Worm (Caenorhabditis elegans): ENCODE results near the gene C14B9.2.

C14B9.2 gene

ce11 chrIII:8100960-8101359 is 32.5 kb upstream of the C14B9.2 start, which contains the start of gene plk-1 (continued):
- TF ChIP-seq ztf-11 (tag; optimal IDR thresholded peaks at IDR 0.05) (no peak), lir-3 (tag; optimal IDR thresholded peaks at IDR 0.05; ENCODE audit: poor library complexity) (no peak), nhr-85 (tag) (peak; percentile 46), dsc-1 (tag; optimal IDR thresholded peaks at IDR 0.05) (no peak), mep-1 (tag; optimal IDR thresholded peaks at IDR 0.05) (peak; percentile 19), lin-15B (tag; optimal IDR thresholded peaks at IDR 0.05) (no peak), tlp-1 (tag; optimal IDR thresholded peaks at IDR 0.05) (no peak), unc-98 (GFP tag; IDR thresholded peaks at IDR 0.05) (no peak), grh-1 (GFP tag; IDR thresholded peaks at IDR 0.05) (no peak), irx-1 (tag; optimal IDR thresholded peaks at IDR 0.05) (no peak), lin-14 (GFP tag; optimal IDR thresholded peaks at IDR 0.05) (peak; percentile 14), ceh-88 (GFP tag; IDR thresholded peaks at IDR 0.05) (no peak), snu-23 (GFP tag; optimal IDR thresholded peaks at IDR 0.05) (peak; percentile 50), zip-4 (GFP tag; optimal IDR thresholded peaks at IDR 0.05) (no peak), ceh-8 (GFP tag; optimal IDR thresholded peaks at IDR 0.05) (no peak), ces-1 (GFP tag; optimal IDR thresholded peaks at IDR 0.05) (no peak), xbp-1 (tag; optimal IDR thresholded peaks at IDR 0.05) (peak; percentile 18), unc-130 (tag; optimal IDR thresholded peaks at IDR 0.05) (no peak), mef-2 (tag; optimal IDR thresholded peaks at IDR 0.05) (no peak), lin-13 (GFP tag; optimal IDR thresholded peaks at IDR 0.05) (no peak), pag-3 (tag; optimal IDR thresholded peaks at IDR 0.05; ENCODE audit: borderline replicate concordance, insufficient read depth) (no peak), blmp-1 (tag; optimal IDR thresholded peaks at IDR 0.05) (peak; percentile 26), nhr-28 (tag; optimal IDR thresholded peaks at IDR 0.05) (no peak), skn-1 (tag; optimal IDR thresholded peaks at IDR 0.05) (no peak), C16A3.4 (tag; optimal IDR thresholded peaks at IDR 0.05) (no peak), nhr-12 (tag; optimal IDR thresholded peaks at IDR 0.05) (no peak), dpl-1 (GFP tag; optimal IDR thresholded peaks at IDR 0.05) (peak; percentile 79 to 86 (median 82)), sptf-1 (tag; optimal IDR thresholded peaks at IDR 0.05) (no peak), pqm-1 (tag; optimal IDR thresholded peaks at IDR 0.05) (no peak), hpl-2 (GFP tag; optimal IDR thresholded peaks at IDR 0.05) (no peak), nhr-20 (tag; optimal IDR thresholded peaks at IDR 0.05) (peak; percentile 22), tbx-2 (tag; optimal IDR thresholded peaks at IDR 0.05) (no peak), fkh-10 (GFP tag; optimal IDR thresholded peaks at IDR 0.05) (no peak), snpc-4 (tag; optimal IDR thresholded peaks at IDR 0.05) (no peak), F16B12.6 (tag; optimal IDR thresholded peaks at IDR 0.05) (peak; percentile 15), nhr-19 (GFP tag; conservative IDR thresholded peaks at IDR 0.05) (no peak), unc-30 (tag; optimal IDR thresholded peaks at IDR 0.05) (no peak), ztf-4 (tag; optimal IDR thresholded peaks at IDR 0.05) (no peak), isw-1 (GFP tag; IDR thresholded peaks at IDR 0.05) (no peak), efl-3 (GFP tag; optimal IDR thresholded peaks at IDR 0.05) (no peak), sup-37 (GFP tag; optimal IDR thresholded peaks at IDR 0.05) (no peak), Y116A8C.19 (tag; optimal IDR thresholded peaks at IDR 0.05; ENCODE audit: borderline replicate concordance) (no peak), ceh-63 (GFP tag; optimal IDR thresholded peaks at IDR 0.05) (no peak)

- TF ChIP-seq vab-15 (tag; optimal IDR thresholded peaks at IDR 0.05) (no peak), blmp-1 (tag; optimal IDR thresholded peaks at IDR 0.05) (peak; percentile 12), efl-1 (optimal IDR thresholded peaks at IDR 0.05) (no peak), efl-1 (GFP tag; optimal IDR thresholded peaks at IDR 0.05 in 1 of 2) (peak in 1 of 2 experiments; percentile 88)
Measured at ce11 chrIII:8105771-8106170, 27.7 kb upstream of the C14B9.2 start.

Measured in whole organism, L1 larva.